Fruit fly (Drosophila melanogaster): Measurements from ENCODE around the gene MetRS-m.

Gene MetRS-m

DNA sequence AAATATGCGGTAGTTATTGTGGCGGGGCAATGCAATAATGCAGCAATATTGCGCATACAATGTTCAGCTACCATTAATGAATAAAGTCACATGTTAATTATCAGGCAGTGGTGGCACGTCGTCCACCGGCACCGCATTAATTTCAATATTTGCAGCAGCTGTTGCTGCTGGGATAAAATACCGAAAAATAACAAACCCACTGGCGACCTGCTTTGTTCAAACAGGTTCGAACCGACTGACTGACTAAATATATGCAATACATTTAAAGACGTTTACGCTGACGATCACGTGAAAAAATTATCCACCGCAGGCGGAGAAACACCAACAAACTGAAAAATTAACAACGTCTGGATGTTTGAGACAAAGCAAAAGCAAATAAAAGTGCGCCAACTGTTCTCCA lies 37.7 kb upstream of the MetRS-m start (continued):
- no peak for TF ChIP-seq bab2 (GFP tag; optimal IDR thresholded peaks at IDR 0.05)

DNA sequence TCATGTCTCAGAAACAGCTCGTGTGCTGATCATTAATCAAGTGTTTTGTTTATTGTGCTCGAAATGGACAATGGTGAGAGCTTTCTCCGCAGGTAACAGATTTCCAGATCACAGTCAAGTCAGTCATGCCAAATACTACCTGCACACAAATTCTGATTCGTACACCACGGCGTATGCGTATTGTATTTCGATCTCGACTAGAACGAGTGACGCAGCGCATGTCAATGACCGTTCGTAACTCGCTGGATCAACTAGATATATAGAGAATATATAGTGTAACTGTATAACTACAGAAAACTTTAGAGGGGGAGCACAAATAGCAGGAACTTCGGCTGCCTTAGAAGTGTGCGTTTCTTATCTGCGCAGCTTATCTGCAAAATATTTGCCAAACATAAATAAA lies 36.9 kb upstream of the MetRS-m start:
- TF ChIP-seq CG18599 (GFP tag; optimal IDR thresholded peaks at IDR 0.05), result peak; percentile 24
- no peak for TF ChIP-seq az2 (GFP tag; optimal IDR thresholded peaks at IDR 0.05)
- TF ChIP-seq CG3838 (GFP tag; optimal IDR thresholded peaks at IDR 0.05), result no peak
- no peak for TF ChIP-seq gsb-n (tag; optimal IDR thresholded peaks at IDR 0.05)
- no peak for TF ChIP-seq Oaz (GFP tag; IDR thresholded peaks at IDR 0.05)
- no peak for TF ChIP-seq pfk (GFP tag; optimal IDR thresholded peaks at IDR 0.05)
- no peak for TF ChIP-seq Atf-2 (GFP tag; optimal IDR thresholded peaks at IDR 0.05)
- no peak for TF ChIP-seq hth (optimal IDR thresholded peaks at IDR 0.05)
- TF ChIP-seq sr (GFP tag; IDR thresholded peaks at IDR 0.05), result no peak
- TF ChIP-seq cas (GFP tag; IDR thresholded peaks at IDR 0.05), result no peak
- TF ChIP-seq CG2199 (GFP tag; IDR thresholded peaks at IDR 0.05), result no peak
- TF ChIP-seq CG9609 (GFP tag; optimal IDR thresholded peaks at IDR 0.05), result no peak
- peak; percentile 52 for TF ChIP-seq Med (GFP tag)
- TF ChIP-seq BtbVII (GFP tag; optimal IDR thresholded peaks at IDR 0.05), result peak; percentile 21
- TF ChIP-seq Sox100B (GFP tag; optimal IDR thresholded peaks at IDR 0.05), result no peak
- TF ChIP-seq stwl (tag; optimal IDR thresholded peaks at IDR 0.05), result no peak
- peak; percentile 42 for TF ChIP-seq sens (GFP tag)
- no peak for TF ChIP-seq CG13894 (tag; optimal IDR thresholded peaks at IDR 0.05)
- peak; percentile 18 for TF ChIP-seq Hmr (GFP tag; optimal IDR thresholded peaks at IDR 0.05)

DNA sequence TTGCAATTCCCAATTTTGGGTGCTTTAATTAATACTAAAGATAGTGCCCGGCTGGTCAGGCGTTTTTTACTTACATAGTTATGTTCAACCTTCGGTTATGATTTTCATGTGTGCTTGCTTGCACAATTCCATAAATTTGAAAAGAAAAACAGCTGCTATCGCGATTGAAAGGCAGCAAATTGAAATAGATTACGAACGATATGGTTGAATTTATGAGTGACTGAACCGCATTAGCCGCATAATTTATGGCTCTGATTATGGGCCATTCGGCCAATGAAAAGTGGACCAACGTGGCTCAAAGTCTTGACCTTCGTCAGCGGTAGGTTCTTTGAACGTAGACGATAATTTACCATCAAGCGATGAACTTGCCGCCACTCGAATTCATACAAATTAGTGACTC lies 36.3 kb upstream of the MetRS-m start:
- peak; percentile 89 for TF ChIP-seq sug (tag; optimal IDR thresholded peaks at IDR 0.05)
- no peak for TF ChIP-seq CG31365 (tag; optimal IDR thresholded peaks at IDR 0.05)
- TF ChIP-seq CG7963 (GFP tag; IDR thresholded peaks at IDR 0.05; ENCODE audit: partially characterized antibody), result no peak
- TF ChIP-seq HHEX (GFP tag; optimal IDR thresholded peaks at IDR 0.05), result no peak
- peak; percentile 19 for TF ChIP-seq Nf-YB (GFP tag; optimal IDR thresholded peaks at IDR 0.05)
- TF ChIP-seq CG15601 (tag; optimal IDR thresholded peaks at IDR 0.05), result peak; percentile 19
- TF ChIP-seq CG17568 (GFP tag; optimal IDR thresholded peaks at IDR 0.05), result no peak
- TF ChIP-seq pan (optimal IDR thresholded peaks at IDR 0.05), result no peak
- TF ChIP-seq pan (GFP tag; optimal IDR thresholded peaks at IDR 0.05 in 1 of 2, IDR thresholded peaks at IDR 0.05 in 1 of 2), result peak in 1 of 2 experiments; percentile 34
- peak; percentile 17 for TF ChIP-seq cwo (GFP tag; optimal IDR thresholded peaks at IDR 0.05)
- TF ChIP-seq Med (GFP tag), result peak; percentile 27
- peak; percentile 67 for TF ChIP-seq CG34376 (GFP tag; optimal IDR thresholded peaks at IDR 0.05)
- peak; percentile 86 for TF ChIP-seq grn (GFP tag; optimal IDR thresholded peaks at IDR 0.05)
- peak; percentile 70; the same call in 1 of the 4 replicates for TF ChIP-seq chinmo (GFP tag; IDR thresholded peaks at IDR 0.05; ENCODE audit: partially characterized antibody)
- TF ChIP-seq CG14441 (GFP tag; IDR thresholded peaks at IDR 0.05), result 0 out of 2 replicates have a peak, but pooled peaks have one; percentile 23
- TF ChIP-seq aop (GFP tag; IDR thresholded peaks at IDR 0.05), result no peak
- no peak for TF ChIP-seq CG12391 (tag; optimal IDR thresholded peaks at IDR 0.05)
- no peak for TF ChIP-seq stc (GFP tag; IDR thresholded peaks at IDR 0.05)
- peak; percentile 11 for TF ChIP-seq sd (tag; optimal IDR thresholded peaks at IDR 0.05)
- no peak for TF ChIP-seq CG2202 (tag; optimal IDR thresholded peaks at IDR 0.05)
- TF ChIP-seq Pdp1 (GFP tag; optimal IDR thresholded peaks at IDR 0.05), result peak in 1 of 2 experiments; percentile 27
- no peak for TF ChIP-seq onecut (GFP tag; IDR thresholded peaks at IDR 0.05)
- TF ChIP-seq lab (GFP tag; optimal IDR thresholded peaks at IDR 0.05), result peak; percentile 14
- peak; percentile 89 for TF ChIP-seq mirr (GFP tag; optimal IDR thresholded peaks at IDR 0.05)
- no peak for TF ChIP-seq inv (GFP tag; IDR thresholded peaks at IDR 0.05; ENCODE audit: partially characterized antibody)
- TF ChIP-seq CkIIα-i1 (GFP tag; IDR thresholded peaks at IDR 0.05), result no peak
- TF ChIP-seq salm (tag; optimal IDR thresholded peaks at IDR 0.05), result peak; percentile 19
- no peak for TF ChIP-seq B-H1 (GFP tag; IDR thresholded peaks at IDR 0.05)
- no peak for TF ChIP-seq CG4617 (GFP tag; optimal IDR thresholded peaks at IDR 0.05; ENCODE audit: borderline replicate concordance)
- no peak for TF ChIP-seq ttk (GFP tag; IDR thresholded peaks at IDR 0.05)

Data from whole organism, embryonic.